Worm (Caenorhabditis elegans) whole organism, young adult: Measurements from ENCODE around the gene ZK816.3.

ENCODE experiments used
- B0019.2 ChIP-seq: fragments of 200-800 bp; sonication (Bioruptor generic); conservative IDR thresholded peaks from 2 replicates; pipeline ENCODE4 v1.3.6; 2022; ENCODE audit warnings: missing genetic modification reagents, missing genetic modification characterization, missing compliant biosample characterization
- B0261.1 ChIP-seq: sonication (generic microtip); optimal IDR thresholded peaks from 2 replicates; lab custom pipeline; 2016; ENCODE audit warnings: mild to moderate bottlenecking, missing genetic modification characterization, moderate library complexity, missing compliant biosample characterization
- C06A6.2 ChIP-seq: fragments of 200-800 bp; sonication (Bioruptor generic); conservative IDR thresholded peaks from 2 replicates; pipeline ENCODE4 v1.3.6; 2022; ENCODE audit warnings: missing genetic modification characterization, missing compliant biosample characterization
- D2030.7 ChIP-seq: fragments of 200-800 bp; sonication (Bioruptor generic); IDR thresholded peaks from 2 replicates; pipeline ENCODE4 v1.3.6; 2022; ENCODE audit warnings: missing genetic modification reagents, missing genetic modification characterization, missing compliant biosample characterization
- F49E8.2 ChIP-seq: sonication (generic microtip); optimal IDR thresholded peaks from 3 replicates; lab custom pipeline; 2017; ENCODE audit warnings: missing genetic modification characterization, mild to moderate bottlenecking, missing compliant biosample characterization, antibody characterized with exemption, moderate library complexity; ENCODE audit not compliant: insufficient read depth
- K12H6.12 ChIP-seq: fragments of 200-800 bp; sonication (Bioruptor generic); optimal IDR thresholded peaks from 2 replicates; lab custom pipeline; 2018; ENCODE audit warnings: mild to moderate bottlenecking, missing genetic modification characterization, missing compliant biosample characterization
- T07F8.4 ChIP-seq: sonication (generic microtip); optimal IDR thresholded peaks from 2 replicates; lab custom pipeline; 2016; ENCODE audit warnings: mild to moderate bottlenecking, missing genetic modification characterization, moderate library complexity, missing compliant biosample characterization
- T26A5.8 ChIP-seq: sonication (generic microtip); optimal IDR thresholded peaks from 2 replicates; lab custom pipeline; 2016; ENCODE audit warnings: missing genetic modification characterization, missing compliant biosample characterization
- Y53F4B.3 ChIP-seq: fragments of 200-800 bp; sonication (Bioruptor generic); IDR thresholded peaks from 2 replicates; pipeline ENCODE4 v1.3.6; 2022; ENCODE audit warnings: missing genetic modification reagents, missing genetic modification characterization, missing compliant biosample characterization
- Y79H2A.3 ChIP-seq: fragments of 200-800 bp; sonication (Bioruptor generic); conservative IDR thresholded peaks from 2 replicates; pipeline ENCODE4 v1.3.6; 2022; ENCODE audit warnings: missing genetic modification reagents, missing genetic modification characterization, missing compliant biosample characterization
- ama-1 ChIP-seq, 3 experiments: fragments of 150-350 bp in 1 of 3; sonication (generic microtip) in 2 of 3; optimal IDR thresholded peaks; 2 replicates each; lab custom pipeline; 2014 to 2018; ENCODE audit warnings: missing biosample characterization in 2 of 3, missing genetic modification characterization in 2 of 3, missing genetic modification reagents in 2 of 3
- atf-7 ChIP-seq: sonication (generic microtip); optimal IDR thresholded peaks from 2 replicates; lab custom pipeline; 2017; ENCODE audit warnings: mild to moderate bottlenecking, missing genetic modification characterization, missing compliant biosample characterization
- ceh-27 ChIP-seq: fragments of 200-800 bp; sonication (Bioruptor generic); optimal IDR thresholded peaks from 2 replicates; lab custom pipeline; 2018; ENCODE audit warnings: mild to moderate bottlenecking, missing genetic modification characterization, moderate library complexity, missing compliant biosample characterization
- ceh-58 ChIP-seq: fragments of 200-800 bp; sonication (Bioruptor generic); IDR thresholded peaks from 2 replicates; pipeline ENCODE4 v1.3.6; 2022; ENCODE audit warnings: missing genetic modification characterization, missing compliant biosample characterization
- dox-1 ChIP-seq: fragments of 200-800 bp; sonication (Bioruptor generic); IDR thresholded peaks from 2 replicates; pipeline ENCODE4 v1.3.6; 2022; ENCODE audit warnings: missing genetic modification reagents, missing genetic modification characterization, missing compliant biosample characterization
- dpff-1 ChIP-seq: sonication (generic microtip); optimal IDR thresholded peaks from 2 replicates; lab custom pipeline; 2017; ENCODE audit warnings: mild to moderate bottlenecking, missing genetic modification characterization, missing compliant biosample characterization
- dpl-1 ChIP-seq: fragments of 150-350 bp; optimal IDR thresholded peaks from 2 replicates; lab custom pipeline; 2014; ENCODE audit warnings: missing biosample characterization, missing genetic modification reagents, missing genetic modification characterization
- him-1 ChIP-seq: sonication (generic microtip); optimal IDR thresholded peaks from 2 replicates; lab custom pipeline; 2016; ENCODE audit warnings: missing genotype, missing genetic modification reagents, missing genetic modification characterization, missing compliant biosample characterization
- hlh-12 ChIP-seq: sonication (generic microtip); optimal IDR thresholded peaks from 2 replicates; lab custom pipeline; 2016; ENCODE audit warnings: missing genetic modification characterization, missing compliant biosample characterization
- hlh-26 ChIP-seq: fragments of 200-800 bp; sonication (Bioruptor generic); conservative IDR thresholded peaks from 2 replicates; pipeline ENCODE4 v1.3.6; 2022; ENCODE audit warnings: missing genetic modification reagents, missing genetic modification characterization, missing compliant biosample characterization
- hmg-1.2 ChIP-seq: fragments of 200-800 bp; sonication (Bioruptor generic); IDR thresholded peaks from 2 replicates; pipeline ENCODE4 v1.3.6; 2022; ENCODE audit warnings: missing genetic modification reagents, missing genetic modification characterization, missing compliant biosample characterization
- lin-26 ChIP-seq: fragments of 200-800 bp; sonication (Bioruptor generic); IDR thresholded peaks from 2 replicates; pipeline ENCODE4 v1.3.6; 2022; ENCODE audit warnings: missing genetic modification reagents, missing genetic modification characterization, missing compliant biosample characterization
- lin-54 ChIP-seq: fragments of 200-800 bp; sonication (Bioruptor generic); optimal IDR thresholded peaks from 2 replicates; lab custom pipeline; 2018; ENCODE audit warnings: mild to moderate bottlenecking, missing genetic modification characterization, missing compliant biosample characterization
- madf-8 ChIP-seq: fragments of 200-800 bp; sonication (Bioruptor generic); conservative IDR thresholded peaks from 2 replicates; pipeline ENCODE4 v1.3.6; 2022; ENCODE audit warnings: missing genetic modification reagents, missing genetic modification characterization, missing compliant biosample characterization
- nfya-1 ChIP-seq: sonication (generic microtip); optimal IDR thresholded peaks from 2 replicates; lab custom pipeline; 2017; ENCODE audit warnings: antibody characterized with exemption, missing compliant biosample characterization, missing genetic modification characterization, borderline replicate concordance; ENCODE audit not compliant: insufficient read depth
- nhr-120 ChIP-seq: fragments of 200-800 bp; sonication (Bioruptor generic); IDR thresholded peaks from 2 replicates; pipeline ENCODE4 v1.3.6; 2022; ENCODE audit warnings: missing genetic modification characterization, missing compliant biosample characterization
- nhr-179 ChIP-seq: sonication (generic microtip); optimal IDR thresholded peaks from 2 replicates; lab custom pipeline; 2016; ENCODE audit warnings: mild to moderate bottlenecking, missing genetic modification characterization, missing compliant biosample characterization
- rec-8 ChIP-seq, 2 experiments: sonication (generic microtip); optimal IDR thresholded peaks; 2 replicates each; lab custom pipeline; 2016; ENCODE audit warnings: mild to moderate bottlenecking in 2 of 2, missing genetic modification characterization in 2 of 2, missing genetic modification reagents in 2 of 2, missing genotype in 2 of 2, missing biosample characterization in 1 of 2, missing compliant biosample characterization in 1 of 2, moderate library complexity in 1 of 2
- sdz-38 ChIP-seq: sonication (generic microtip); optimal IDR thresholded peaks from 2 replicates; lab custom pipeline; 2016; ENCODE audit warnings: missing genotype, missing genetic modification characterization, missing compliant biosample characterization
- snpc-1.3 ChIP-seq: sonication (generic microtip); optimal IDR thresholded peaks from 2 replicates; lab custom pipeline; 2017; ENCODE audit warnings: missing genetic modification characterization, mild to moderate bottlenecking, missing compliant biosample characterization, antibody characterized with exemption, moderate library complexity, missing genotype, missing genetic modification reagents; ENCODE audit not compliant: insufficient read depth
- snpc-4 ChIP-seq, 5 experiments: fragments of 150-350 bp in 1 of 5; sonication (generic microtip) in 4 of 5; optimal IDR thresholded peaks; 2 replicates each; lab custom pipeline; 2014 to 2018; ENCODE audit warnings: missing genetic modification characterization in 5 of 5, missing biosample characterization in 3 of 5, antibody characterized with exemption in 2 of 5, mild to moderate bottlenecking in 2 of 5, missing compliant biosample characterization in 2 of 5, missing genotype in 2 of 5, moderate library complexity in 2 of 5, missing genetic modification reagents in 1 of 5
- sptf-2 ChIP-seq: fragments of 200-800 bp; sonication (Bioruptor generic); optimal IDR thresholded peaks from 2 replicates; lab custom pipeline; 2018; ENCODE audit warnings: mild to moderate bottlenecking, missing genetic modification characterization, missing compliant biosample characterization
- tlf-1 ChIP-seq: fragments of 200-800 bp; sonication (Bioruptor generic); optimal IDR thresholded peaks from 2 replicates; lab custom pipeline; 2018; ENCODE audit warnings: mild to moderate bottlenecking, missing genetic modification characterization, missing compliant biosample characterization
- unc-130 ChIP-seq: sonication (generic microtip); optimal IDR thresholded peaks from 2 replicates; lab custom pipeline; 2016; ENCODE audit warnings: missing genetic modification reagents, missing genetic modification characterization, missing compliant biosample characterization
- zim-3 ChIP-seq: sonication (generic microtip); optimal IDR thresholded peaks from 2 replicates; lab custom pipeline; 2017; ENCODE audit warnings: mild to moderate bottlenecking, missing genetic modification characterization, moderate library complexity, missing compliant biosample characterization
- ztf-26 ChIP-seq: sonication (generic microtip); optimal IDR thresholded peaks from 2 replicates; lab custom pipeline; 2017; ENCODE audit warnings: missing genetic modification characterization, missing compliant biosample characterization
- ztf-3 ChIP-seq: fragments of 200-800 bp; sonication (Bioruptor generic); optimal IDR thresholded peaks from 2 replicates; lab custom pipeline; 2018; ENCODE audit warnings: mild to moderate bottlenecking, missing genetic modification characterization, missing compliant biosample characterization
- ztf-6 ChIP-seq: fragments of 200-800 bp; sonication (Bioruptor generic); IDR thresholded peaks from 2 replicates; pipeline ENCODE4 v1.3.6; 2022; ENCODE audit warnings: missing genetic modification reagents, missing genetic modification characterization, missing compliant biosample characterization

Gene ZK816.3

ce11 chrX:3347904-3348441 lies at the start of gene ZK816.3 (continued):
- TF ChIP-seq snpc-4 (GFP tag; optimal IDR thresholded peaks at IDR 0.05; lab: Kevin White, UChicago) = peak; percentile 57
- TF ChIP-seq snpc-4 (tag; optimal IDR thresholded peaks at IDR 0.05; lab: Kevin White, UChicago) = peak in 2 of 4 experiments; percentile 25 to 65
- TF ChIP-seq T07F8.4 (tag; lab: Kevin White, UChicago) = no peak
- peak; percentile 21 to 63 for TF ChIP-seq rec-8 (tag; optimal IDR thresholded peaks at IDR 0.05; lab: Kevin White, UChicago)
- TF ChIP-seq ceh-27 (GFP tag; lab: Kevin White, UChicago) = peak; percentile 78
- no peak for TF ChIP-seq madf-8 (GFP tag; lab: Robert Waterston, UW)
- peak; percentile 64 for TF ChIP-seq B0261.1
- no peak for TF ChIP-seq atf-7 (tag; lab: Kevin White, UChicago)
- TF ChIP-seq dpl-1 (GFP tag; lab: Kevin White, UChicago) = no peak
- TF ChIP-seq nfya-1 = no peak
- no peak for TF ChIP-seq sptf-2 (GFP tag; lab: Kevin White, UChicago)
- TF ChIP-seq hlh-26 (GFP tag; lab: Robert Waterston, UW) = no peak
- no peak for TF ChIP-seq Y79H2A.3 (GFP tag; lab: Robert Waterston, UW)
- no peak for TF ChIP-seq unc-130 (GFP tag; lab: Kevin White, UChicago)
- peak; percentile 49; the same call in 1 of the 2 replicates for TF ChIP-seq Y53F4B.3 (GFP tag; lab: Robert Waterston, UW)
- TF ChIP-seq nhr-179 (tag; lab: Kevin White, UChicago) = peak; percentile 23
- TF ChIP-seq hlh-12 (tag; lab: Kevin White, UChicago) = no peak
- TF ChIP-seq ceh-58 (GFP tag; lab: Robert Waterston, UW) = no peak
- TF ChIP-seq ztf-6 (GFP tag; lab: Robert Waterston, UW) = no peak
- no peak for TF ChIP-seq sdz-38 (tag; lab: Kevin White, UChicago)
- 0 out of 2 replicates have a peak, but pooled peaks have one; percentile 17 for TF ChIP-seq nhr-120
- TF ChIP-seq dpff-1 = no peak
- peak; percentile 78 for TF ChIP-seq him-1
- no peak for TF ChIP-seq ztf-3 (GFP tag; lab: Kevin White, UChicago)
- TF ChIP-seq K12H6.12 (tag; lab: Kevin White, UChicago) = no peak
- TF ChIP-seq dox-1 (GFP tag; lab: Robert Waterston, UW) = peak; percentile 64; the same call in 1 of the 2 replicates
- TF ChIP-seq snpc-1.3 (tag; lab: Kevin White, UChicago) = no peak
- no peak for TF ChIP-seq zim-3 (tag; lab: Kevin White, UChicago)
- no peak for TF ChIP-seq B0019.2 (GFP tag; lab: Robert Waterston, UW)
- peak; percentile 14 for TF ChIP-seq ztf-26 (tag; lab: Kevin White, UChicago)
- no peak for TF ChIP-seq C06A6.2 (GFP tag; lab: Robert Waterston, UW)
- TF ChIP-seq, all 124 proteins: peak for 40

DNA sequence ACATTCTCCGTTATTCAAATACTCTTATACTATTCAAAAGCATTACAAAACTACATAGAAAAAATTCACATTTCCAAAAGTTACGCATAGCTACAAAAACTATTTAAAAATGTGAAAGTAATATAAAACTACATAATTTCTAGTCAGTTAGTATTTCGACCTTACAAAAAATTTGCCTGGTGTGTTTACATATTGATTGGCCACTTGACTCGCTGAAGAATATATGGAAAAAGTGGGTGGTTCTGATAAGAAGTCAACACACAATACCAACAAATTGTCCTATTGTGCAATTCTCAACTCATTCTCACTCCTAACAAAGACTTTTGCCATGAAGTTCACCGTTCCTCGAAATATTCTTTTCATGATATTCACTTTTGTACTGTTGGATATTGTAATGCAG lies 49.6 kb upstream of the ZK816.3 start, which contains the start of gene K09C4.1:
K09C4.1 (plus strand) TSS at position 301 of the 400 bp plus-strand sequence.
- TF ChIP-seq tlf-1 (GFP tag; lab: Kevin White, UChicago) = no peak
- no peak for TF ChIP-seq D2030.7 (GFP tag; lab: Robert Waterston, UW)
- no peak for TF ChIP-seq F49E8.2
- no peak for TF ChIP-seq hmg-1.2 (GFP tag; lab: Robert Waterston, UW)
- TF ChIP-seq lin-26 (GFP tag; lab: Robert Waterston, UW) = no peak
- TF ChIP-seq ama-1 (optimal IDR thresholded peaks at IDR 0.05; lab: Kevin White, UChicago) = no peak
- TF ChIP-seq ama-1 (GFP tag; optimal IDR thresholded peaks at IDR 0.05; lab: Kevin White, UChicago) = no peak
- no peak for TF ChIP-seq lin-54 (GFP tag; lab: Kevin White, UChicago)
- TF ChIP-seq T26A5.8 (tag; lab: Kevin White, UChicago) = no peak
- TF ChIP-seq ztf-3 (GFP tag; lab: Kevin White, UChicago) = no peak
- no peak for TF ChIP-seq ceh-27 (GFP tag; lab: Kevin White, UChicago)
- TF ChIP-seq, all 124 proteins: peak for 0
